Worm (Caenorhabditis elegans) whole organism, mixed stage, embryonic: Measurements from ENCODE around the gene zif-1.

Experiments used
- M03D4.4 ChIP-seq: sonication (generic microtip); optimal IDR thresholded peaks from 2 replicates; lab custom pipeline; 2017; ENCODE audit warnings: mild to moderate bottlenecking, missing genetic modification characterization, missing compliant biosample characterization
- bed-3 ChIP-seq: fragments of 200-800 bp; sonication (Bioruptor generic); optimal IDR thresholded peaks from 3 replicates; lab custom pipeline; 2018; ENCODE audit warnings: mild to moderate bottlenecking, missing genetic modification characterization, moderate library complexity, missing compliant biosample characterization
- ceh-39 ChIP-seq: fragments of 150-350 bp; optimal IDR thresholded peaks from 2 replicates; lab custom pipeline; 2014; ENCODE audit warnings: missing biosample characterization, missing genetic modification characterization
- ceh-43 ChIP-seq: fragments of 200-800 bp; sonication (Bioruptor generic); optimal IDR thresholded peaks from 2 replicates; lab custom pipeline; 2018; ENCODE audit warnings: mild to moderate bottlenecking, missing genetic modification characterization, moderate library complexity, missing compliant biosample characterization
- ceh-83 ChIP-seq: fragments of 200-800 bp; sonication (Bioruptor generic); optimal IDR thresholded peaks from 2 replicates; lab custom pipeline; 2018; ENCODE audit warnings: mild to moderate bottlenecking, missing genetic modification characterization, missing compliant biosample characterization
- ces-1 ChIP-seq: fragments of 150-350 bp; optimal IDR thresholded peaks from 2 replicates; lab custom pipeline; 2014; ENCODE audit warnings: missing biosample characterization, missing genetic modification reagents, missing genetic modification characterization
- cnd-1 ChIP-seq: fragments of 200-800 bp; sonication (Bioruptor generic); optimal IDR thresholded peaks from 2 replicates; lab custom pipeline; 2018; ENCODE audit warnings: mild to moderate bottlenecking, missing genetic modification characterization, missing compliant biosample characterization
- drap-1 ChIP-seq: fragments of 200-800 bp; sonication (Bioruptor generic); optimal IDR thresholded peaks from 3 replicates; lab custom pipeline; 2018; ENCODE audit warnings: mild to moderate bottlenecking, missing genetic modification characterization, missing compliant biosample characterization
- elt-1 ChIP-seq: sonication (generic microtip); optimal IDR thresholded peaks from 2 replicates; lab custom pipeline; 2017; ENCODE audit warnings: missing genetic modification characterization, mild to moderate bottlenecking, missing compliant biosample characterization, antibody characterized with exemption, moderate library complexity, borderline replicate concordance; ENCODE audit not compliant: insufficient read depth
- elt-3 ChIP-seq: fragments of 150-350 bp; optimal IDR thresholded peaks from 2 replicates; lab custom pipeline; 2014; ENCODE audit warnings: missing biosample characterization, missing genetic modification characterization
- flh-1 ChIP-seq: fragments of 200-800 bp; sonication (Bioruptor generic); optimal IDR thresholded peaks from 2 replicates; lab custom pipeline; 2018; ENCODE audit warnings: mild to moderate bottlenecking, missing genetic modification characterization, moderate library complexity, missing compliant biosample characterization
- ham-2 ChIP-seq: fragments of 200-800 bp; sonication (Bioruptor generic); optimal IDR thresholded peaks from 2 replicates; lab custom pipeline; 2018; ENCODE audit warnings: mild to moderate bottlenecking, missing genetic modification characterization, missing compliant biosample characterization
- hlh-1 ChIP-seq: fragments of 150-350 bp; optimal IDR thresholded peaks from 2 replicates; lab custom pipeline; 2014; ENCODE audit warnings: missing biosample characterization, missing genetic modification reagents, missing genetic modification characterization
- lin-13 ChIP-seq: fragments of 150-350 bp; optimal IDR thresholded peaks from 2 replicates; lab custom pipeline; 2014; ENCODE audit warnings: missing biosample characterization, missing genetic modification characterization
- lsy-2 ChIP-seq: fragments of 150-350 bp; optimal IDR thresholded peaks from 2 replicates; lab custom pipeline; 2014; ENCODE audit warnings: missing biosample characterization, missing genetic modification characterization
- mab-5 ChIP-seq: fragments of 150-350 bp; optimal IDR thresholded peaks from 2 replicates; lab custom pipeline; 2014; ENCODE audit warnings: missing biosample characterization, missing genetic modification characterization
- mep-1 ChIP-seq: fragments of 150-350 bp; optimal IDR thresholded peaks from 2 replicates; lab custom pipeline; 2017; ENCODE audit warnings: missing biosample characterization, missing genetic modification reagents, missing genetic modification characterization, inconsistent platforms
- mls-2 ChIP-seq: sonication (generic microtip); optimal IDR thresholded peaks from 2 replicates; lab custom pipeline; 2016; ENCODE audit warnings: mild to moderate bottlenecking, missing genetic modification characterization, moderate library complexity, missing compliant biosample characterization
- nhr-2 ChIP-seq: fragments of 150-350 bp; optimal IDR thresholded peaks from 2 replicates; lab custom pipeline; 2014; ENCODE audit warnings: missing biosample characterization, missing genetic modification characterization
- nhr-237 ChIP-seq: fragments of 150-350 bp; optimal IDR thresholded peaks from 2 replicates; lab custom pipeline; 2014; ENCODE audit warnings: missing biosample characterization, missing genetic modification characterization
- nhr-76 ChIP-seq: sonication (generic microtip); optimal IDR thresholded peaks from 2 replicates; lab custom pipeline; 2017; ENCODE audit warnings: missing biosample characterization, missing genetic modification characterization
- pha-4 ChIP-seq: fragments of 150-350 bp; optimal IDR thresholded peaks from 2 replicates; lab custom pipeline; 2018; ENCODE audit warnings: missing biosample characterization, missing genetic modification reagents, missing genetic modification characterization
- sem-2 ChIP-seq: fragments of 200-800 bp; sonication (Bioruptor generic); optimal IDR thresholded peaks from 2 replicates; lab custom pipeline; 2018; ENCODE audit warnings: mild to moderate bottlenecking, missing genetic modification characterization, missing compliant biosample characterization
- snpc-4 ChIP-seq: fragments of 150-350 bp; optimal IDR thresholded peaks from 2 replicates; lab custom pipeline; 2014; ENCODE audit warnings: missing biosample characterization, missing genetic modification characterization
- sptf-1 ChIP-seq: sonication (generic microtip); optimal IDR thresholded peaks from 2 replicates; lab custom pipeline; 2017; ENCODE audit warnings: mild to moderate bottlenecking, missing genetic modification characterization, moderate library complexity, missing compliant biosample characterization
- tbx-8 ChIP-seq: fragments of 200-800 bp; sonication (Bioruptor generic); optimal IDR thresholded peaks from 2 replicates; lab custom pipeline; 2018; ENCODE audit warnings: mild to moderate bottlenecking, missing genetic modification characterization, moderate library complexity, missing compliant biosample characterization
- unc-120 ChIP-seq: sonication (generic microtip); optimal IDR thresholded peaks from 2 replicates; lab custom pipeline; 2017; ENCODE audit warnings: missing genetic modification characterization, missing compliant biosample characterization; ENCODE audit not compliant: poor library complexity, severe bottlenecking
- unc-39 ChIP-seq: fragments of 150-350 bp; optimal IDR thresholded peaks from 2 replicates; lab custom pipeline; 2014; ENCODE audit warnings: missing biosample characterization, missing genetic modification characterization
- unc-62 ChIP-seq: fragments of 150-350 bp; optimal IDR thresholded peaks from 2 replicates; lab custom pipeline; 2014; ENCODE audit warnings: missing biosample characterization, missing genetic modification reagents, missing genetic modification characterization
- zip-8 ChIP-seq: fragments of 150-350 bp; optimal IDR thresholded peaks from 2 replicates; lab custom pipeline; 2014; ENCODE audit warnings: missing biosample characterization, missing genetic modification characterization
- ztf-11 ChIP-seq: fragments of 150-350 bp; optimal IDR thresholded peaks from 2 replicates; lab custom pipeline; 2014; ENCODE audit warnings: missing biosample characterization, missing genetic modification characterization

Gene zif-1

DNA sequence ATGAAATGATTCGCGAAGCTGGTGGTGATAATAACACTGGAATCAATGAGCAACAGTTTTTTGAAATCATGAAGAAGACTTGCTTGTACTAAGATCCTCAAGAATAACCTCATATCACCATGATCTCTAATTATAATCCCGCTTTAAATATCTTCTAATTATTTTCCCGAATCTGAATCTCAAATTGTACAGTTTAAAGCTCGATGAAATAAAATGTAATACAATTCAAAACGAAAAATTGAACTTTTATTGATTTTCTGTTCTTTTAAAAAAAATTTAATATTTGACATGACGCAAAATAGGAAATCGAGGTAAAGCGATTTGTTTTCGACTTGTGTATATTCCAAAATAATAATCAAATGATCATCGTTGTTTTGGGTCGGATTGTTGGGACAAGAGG lies 27.7 kb upstream of the zif-1 start:
- TF ChIP-seq lsy-2 (tag; lab: Kevin White, UChicago), result no peak
- TF ChIP-seq sptf-1 (tag; lab: Kevin White, UChicago), result no peak
- no peak for TF ChIP-seq ceh-43 (GFP tag; lab: Kevin White, UChicago)
- no peak for TF ChIP-seq mab-5 (tag; lab: Kevin White, UChicago)
- TF ChIP-seq tbx-8 (GFP tag; lab: Kevin White, UChicago), result no peak
- TF ChIP-seq sem-2 (GFP tag; lab: Kevin White, UChicago), result no peak
- no peak for TF ChIP-seq lin-13 (tag; lab: Kevin White, UChicago)
- TF ChIP-seq M03D4.4 (tag; lab: Kevin White, UChicago), result no peak
- no peak for TF ChIP-seq cnd-1 (tag; lab: Kevin White, UChicago)
- TF ChIP-seq drap-1, result no peak
- TF ChIP-seq ham-2 (GFP tag; lab: Kevin White, UChicago), result no peak
- TF ChIP-seq nhr-237 (tag; lab: Kevin White, UChicago), result no peak

DNA sequence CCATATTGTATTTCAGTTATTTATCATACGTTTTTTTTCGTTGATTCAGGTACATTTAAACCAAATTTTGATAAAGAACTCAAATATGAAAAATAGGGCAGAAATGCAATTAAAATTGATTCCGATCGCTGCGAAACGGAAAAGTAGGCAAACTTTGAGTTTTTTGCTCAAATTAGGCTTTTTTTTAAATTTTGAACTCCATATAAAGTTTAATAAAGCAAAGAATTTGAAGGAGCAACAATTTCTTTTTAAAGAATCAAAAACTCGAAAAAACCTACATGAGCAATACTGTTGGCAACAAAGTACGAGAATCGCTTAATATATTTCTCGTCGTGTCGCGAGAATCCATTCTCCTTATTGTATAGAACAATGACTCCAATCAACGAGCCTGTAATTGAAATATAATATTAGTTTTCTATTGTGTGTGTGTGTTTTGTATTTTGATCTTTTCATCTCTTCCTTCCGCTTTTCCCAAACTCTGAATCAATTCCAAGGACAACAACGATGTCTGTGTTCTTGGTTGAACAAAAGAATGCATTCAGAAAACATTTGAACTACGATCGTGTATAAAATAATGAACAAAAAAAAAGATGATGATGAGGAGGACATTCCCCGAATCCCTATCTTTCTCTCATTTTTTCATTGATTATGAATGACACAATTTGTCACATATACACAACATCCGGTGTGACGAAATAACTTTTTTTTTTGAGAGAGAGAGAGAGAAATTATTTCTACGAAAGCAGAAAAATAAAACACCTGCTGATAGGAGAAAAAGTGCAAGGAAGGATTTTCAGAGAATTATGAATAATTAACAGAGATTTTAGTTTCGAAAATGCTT lies 23.8 kb upstream of the zif-1 start:
- TF ChIP-seq pha-4 (tag; lab: Kevin White, UChicago), result no peak
- TF ChIP-seq lsy-2 (tag; lab: Kevin White, UChicago), result no peak
- TF ChIP-seq unc-62 (GFP tag; lab: Kevin White, UChicago), result no peak
- TF ChIP-seq ztf-11, result no peak
- no peak for TF ChIP-seq hlh-1 (tag; lab: Kevin White, UChicago)
- no peak for TF ChIP-seq unc-120
- no peak for TF ChIP-seq ceh-83
- TF ChIP-seq flh-1 (GFP tag; lab: Kevin White, UChicago), result no peak
- no peak for TF ChIP-seq zip-8 (tag; lab: Kevin White, UChicago)
- TF ChIP-seq cnd-1 (tag; lab: Kevin White, UChicago), result no peak
- TF ChIP-seq nhr-76 (tag; lab: Kevin White, UChicago), result no peak
- TF ChIP-seq ces-1 (GFP tag; lab: Kevin White, UChicago), result no peak
- TF ChIP-seq mab-5 (tag; lab: Kevin White, UChicago), result no peak
- TF ChIP-seq bed-3 (GFP tag; lab: Kevin White, UChicago), result no peak

DNA sequence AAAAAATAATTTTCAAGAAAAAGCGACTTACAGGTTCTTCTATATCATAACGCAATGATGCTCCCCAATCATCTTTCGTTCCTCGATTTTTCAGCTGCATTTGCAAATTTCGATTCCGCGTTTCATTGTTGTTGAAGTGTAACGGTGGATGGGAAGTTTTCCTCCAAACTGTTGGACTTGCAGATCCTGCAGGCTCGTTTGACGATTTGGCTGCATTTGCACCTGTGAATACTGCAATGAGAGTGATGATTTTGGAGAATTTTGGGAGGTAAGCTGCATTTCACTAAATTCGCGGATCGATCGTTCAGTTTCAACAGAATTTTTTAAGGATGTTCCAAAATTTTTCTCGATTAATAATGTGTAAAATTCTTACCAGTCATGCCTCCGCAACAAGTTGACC lies 21.7 kb upstream of the zif-1 start:
- TF ChIP-seq ceh-83 (no peak), zip-8 (tag; lab: Kevin White, UChicago) (no peak), flh-1 (GFP tag; lab: Kevin White, UChicago) (no peak), hlh-1 (tag; lab: Kevin White, UChicago) (no peak), snpc-4 (tag; lab: Kevin White, UChicago) (no peak), mep-1 (no peak), sptf-1 (tag; lab: Kevin White, UChicago) (no peak), nhr-2 (tag; lab: Kevin White, UChicago) (no peak), ztf-11 (no peak)

DNA sequence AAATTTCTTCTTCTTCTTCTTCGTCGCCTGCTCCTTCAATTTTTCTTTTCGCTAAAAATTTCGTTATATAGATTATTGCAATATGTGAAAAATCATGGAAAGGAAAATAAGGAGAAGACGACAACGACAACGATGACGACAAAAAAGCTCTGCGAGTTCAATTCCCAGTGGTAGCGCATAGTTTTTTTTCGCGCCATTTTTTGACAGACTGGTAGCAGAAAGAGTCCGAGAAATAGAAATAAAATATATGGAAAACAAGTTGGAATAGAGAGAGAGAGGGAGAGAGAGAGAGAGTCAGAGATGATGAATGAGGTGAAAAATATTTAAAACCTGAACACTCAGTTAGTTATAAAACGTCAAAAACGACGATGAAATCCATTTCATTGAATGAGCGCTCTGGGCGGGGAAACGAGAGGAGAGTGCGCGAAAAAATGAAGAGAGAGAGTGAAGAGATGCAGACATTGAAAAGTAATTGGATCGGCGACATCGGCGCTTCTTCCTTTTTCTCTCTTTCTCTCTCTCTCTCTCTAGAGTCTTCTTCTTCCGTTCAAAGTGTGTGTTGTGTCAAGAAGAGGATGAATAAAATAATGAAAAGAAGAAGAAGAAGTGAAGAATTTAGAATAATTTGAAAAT lies 20.6 kb upstream of the zif-1 start, which contains the start of gene pde-2:
TSS of gene pde-2 (minus strand) at position 51 of the 633 bp plus-strand sequence.
- TF ChIP-seq lsy-2 (tag; lab: Kevin White, UChicago) (peak; percentile 29), ces-1 (GFP tag; lab: Kevin White, UChicago) (peak; percentile 97), lin-13 (tag; lab: Kevin White, UChicago) (no peak)

DNA sequence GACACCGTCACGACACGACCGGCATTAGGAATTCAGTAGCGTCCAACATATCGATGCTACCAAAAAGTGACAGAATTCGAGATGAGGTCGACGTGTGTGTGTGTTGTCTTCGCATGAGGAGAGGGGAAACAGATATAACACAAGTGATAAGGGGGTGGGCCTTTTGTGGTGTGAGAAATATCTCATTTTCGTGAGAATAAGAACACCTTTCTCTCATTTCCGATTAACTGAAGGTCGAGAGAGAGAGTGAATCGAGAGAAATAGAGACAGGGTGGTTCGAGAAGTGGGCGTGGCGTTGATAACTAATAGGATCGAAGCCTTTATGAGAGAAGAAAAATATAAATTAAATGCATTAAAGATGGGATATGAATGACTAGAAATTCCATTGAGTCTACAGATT lies 19.4 kb upstream of the zif-1 start:
- TF ChIP-seq unc-39, result no peak
- no peak for TF ChIP-seq snpc-4 (tag; lab: Kevin White, UChicago)
- no peak for TF ChIP-seq ham-2 (GFP tag; lab: Kevin White, UChicago)
- no peak for TF ChIP-seq drap-1
- no peak for TF ChIP-seq ceh-39 (tag; lab: Kevin White, UChicago)
- TF ChIP-seq elt-1 (tag; lab: Kevin White, UChicago), result no peak
- TF ChIP-seq cnd-1 (tag; lab: Kevin White, UChicago), result no peak
- TF ChIP-seq M03D4.4 (tag; lab: Kevin White, UChicago), result no peak
- TF ChIP-seq elt-3, result no peak
- TF ChIP-seq sptf-1 (tag; lab: Kevin White, UChicago), result no peak
- TF ChIP-seq nhr-237 (tag; lab: Kevin White, UChicago), result no peak
- TF ChIP-seq ceh-43 (GFP tag; lab: Kevin White, UChicago), result no peak
- TF ChIP-seq mls-2 (tag; lab: Kevin White, UChicago), result no peak
